Worm (Caenorhabditis elegans): Measurements from ENCODE around the gene gtf-2A2.

- no peak for TF ChIP-seq mxl-2 (GFP tag; conservative IDR thresholded peaks at IDR 0.05)
- TF ChIP-seq nhr-77 (tag; optimal IDR thresholded peaks at IDR 0.05): no peak
- TF ChIP-seq zip-2 (tag; optimal IDR thresholded peaks at IDR 0.05): no peak
- TF ChIP-seq lsy-2 (tag; optimal IDR thresholded peaks at IDR 0.05): no peak
- TF ChIP-seq lin-15B (tag; optimal IDR thresholded peaks at IDR 0.05): no peak
- no peak for TF ChIP-seq lin-39 (tag; optimal IDR thresholded peaks at IDR 0.05)
- TF ChIP-seq egl-27 (tag; optimal IDR thresholded peaks at IDR 0.05): no peak
- TF ChIP-seq pha-4 (GFP tag; IDR thresholded peaks at IDR 0.05): no peak
- TF ChIP-seq pha-4 (tag; optimal IDR thresholded peaks at IDR 0.05): no peak
- TF ChIP-seq nhr-28 (tag; optimal IDR thresholded peaks at IDR 0.05): no peak
- TF ChIP-seq Y48G9A.11 (GFP tag; IDR thresholded peaks at IDR 0.05): no peak
- TF ChIP-seq jun-1 (tag; optimal IDR thresholded peaks at IDR 0.05): no peak
These were observed 14.0 kb downstream of the gtf-2A2 start for ce11 chrIII:12638592-12638991.
